Fruit fly (Drosophila melanogaster): ENCODE results near the gene CG4374.

dm6 chr3R:23504760-23505159 lies 32.7 kb upstream of the CG4374 start:
- no peak for TF ChIP-seq kay (GFP tag; ENCODE audit: borderline replicate concordance)
- TF ChIP-seq Hr96 (GFP tag; optimal IDR thresholded peaks at IDR 0.05) = no peak
- no peak for TF ChIP-seq CG14711 (tag; optimal IDR thresholded peaks at IDR 0.05)
- TF ChIP-seq Crg-1 (GFP tag; optimal IDR thresholded peaks at IDR 0.05) = no peak
- no peak for TF ChIP-seq toe (GFP tag; optimal IDR thresholded peaks at IDR 0.05)
- TF ChIP-seq ovo (GFP tag; optimal IDR thresholded peaks at IDR 0.05) = no peak
- no peak for TF ChIP-seq CG7045 (GFP tag; optimal IDR thresholded peaks at IDR 0.05)
- no peak for TF ChIP-seq CG7101 (tag; optimal IDR thresholded peaks at IDR 0.05)
- TF ChIP-seq CG33017 (tag; optimal IDR thresholded peaks at IDR 0.05) = no peak

All from whole organism, adult.